Worm (Caenorhabditis elegans) whole organism, mixed stage, embryonic: ENCODE measurements around the gene dnj-5.

Experiments
- bed-3 ChIP-seq: fragments of 200-800 bp; sonication (Bioruptor generic); optimal IDR thresholded peaks from 3 replicates; lab custom pipeline; 2018; ENCODE audit warnings: mild to moderate bottlenecking, missing genetic modification characterization, moderate library complexity, missing compliant biosample characterization
- ceh-39 ChIP-seq: fragments of 150-350 bp; optimal IDR thresholded peaks from 2 replicates; lab custom pipeline; 2014; ENCODE audit warnings: missing biosample characterization, missing genetic modification characterization
- nhr-12 ChIP-seq: fragments of 150-350 bp; optimal IDR thresholded peaks from 2 replicates; lab custom pipeline; 2014; ENCODE audit warnings: missing biosample characterization, missing genetic modification characterization
- nhr-237 ChIP-seq: fragments of 150-350 bp; optimal IDR thresholded peaks from 2 replicates; lab custom pipeline; 2014; ENCODE audit warnings: missing biosample characterization, missing genetic modification characterization

DNA sequence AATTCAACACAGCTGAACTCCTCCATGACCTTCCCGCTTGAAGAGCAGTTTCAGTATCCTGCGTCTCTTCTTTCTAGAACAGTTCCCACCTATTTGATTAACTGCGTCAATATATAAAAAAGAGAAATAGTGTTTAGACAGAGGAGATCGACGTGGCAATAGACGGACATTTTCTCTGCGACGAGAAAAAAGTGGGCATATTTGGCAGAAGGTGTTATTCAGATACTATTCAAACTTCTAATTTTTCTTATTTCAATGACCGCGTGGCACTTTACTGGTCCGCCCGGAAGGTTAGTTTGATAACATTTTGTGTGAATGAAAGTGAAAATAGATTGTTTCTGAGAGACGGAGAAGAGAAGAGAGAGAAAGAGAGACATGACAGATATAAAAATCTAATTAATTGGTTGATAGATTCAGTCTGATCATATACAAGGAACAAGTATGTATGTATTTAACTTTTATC lies 10.2 kb downstream of the dnj-5 start, which contains the start of gene tbc-6:
- no peak for TF ChIP-seq nhr-12 (tag; lab: Kevin White, UChicago)
- TF ChIP-seq nhr-237 (tag; lab: Kevin White, UChicago), result no peak
- TF ChIP-seq bed-3 (GFP tag; lab: Kevin White, UChicago), result no peak
- no peak for TF ChIP-seq ceh-39 (tag; lab: Kevin White, UChicago)
